Worm (Caenorhabditis elegans) whole organism, L3 larva: ENCODE measurements around the gene ula-1.

Experiments used
- ZK546.5 ChIP-seq: sonication (generic microtip); optimal IDR thresholded peaks from 2 replicates; lab custom pipeline; 2017; ENCODE audit warnings: missing biosample characterization, missing genetic modification characterization
- aly-2 ChIP-seq: fragments of 150-350 bp; optimal IDR thresholded peaks from 2 replicates; lab custom pipeline; 2014; ENCODE audit warnings: missing biosample characterization, missing genetic modification characterization
- ama-1 ChIP-seq: fragments of 150-350 bp; optimal IDR thresholded peaks from 2 replicates; lab custom pipeline; 2018
- ceh-16 ChIP-seq: sonication (generic microtip); optimal IDR thresholded peaks from 2 replicates; lab custom pipeline; 2017; ENCODE audit warnings: missing biosample characterization, missing genetic modification characterization
- ceh-28 ChIP-seq: fragments of 150-350 bp; optimal IDR thresholded peaks from 2 replicates; lab custom pipeline; 2014; ENCODE audit warnings: missing biosample characterization, missing genetic modification reagents, missing genetic modification characterization
- egl-27 ChIP-seq: sonication (generic microtip); optimal IDR thresholded peaks from 4 replicates; lab custom pipeline; 2017; ENCODE audit warnings: missing biosample characterization, missing genetic modification reagents, missing genetic modification characterization
- egl-5 ChIP-seq: fragments of 150-350 bp; optimal IDR thresholded peaks from 2 replicates; lab custom pipeline; 2017; ENCODE audit warnings: missing biosample characterization, missing genetic modification reagents, missing genetic modification characterization, inconsistent platforms
- elt-1 ChIP-seq: fragments of 150-350 bp; optimal IDR thresholded peaks from 2 replicates; lab custom pipeline; 2014; ENCODE audit warnings: missing biosample characterization, missing genetic modification characterization
- elt-2 ChIP-seq: sonication (generic microtip); optimal IDR thresholded peaks from 2 replicates; lab custom pipeline; 2016; ENCODE audit warnings: missing genetic modification reagents, mild to moderate bottlenecking, missing genetic modification characterization, missing compliant biosample characterization
- elt-3 ChIP-seq, 3 experiments: fragments of 150-350 bp in 1 of 3; sonication (generic microtip) in 2 of 3; optimal IDR thresholded peaks; 2 replicates in 2 of 3; 4 replicates in 1 of 3; lab custom pipeline; 2014 to 2017; ENCODE audit warnings: missing biosample characterization in 3 of 3, missing genetic modification characterization in 3 of 3
- eor-1 ChIP-seq, 2 experiments: fragments of 150-350 bp; optimal IDR thresholded peaks; 2 replicates each; lab custom pipeline; 2014 to 2018; ENCODE audit warnings: missing biosample characterization in 2 of 2, missing genetic modification characterization in 2 of 2
- fkh-10 ChIP-seq: sonication (generic microtip); optimal IDR thresholded peaks from 2 replicates; lab custom pipeline; 2017; ENCODE audit warnings: missing biosample characterization, missing genetic modification reagents, missing genetic modification characterization
- fkh-2 ChIP-seq: fragments of 150-350 bp; optimal IDR thresholded peaks from 2 replicates; lab custom pipeline; 2014; ENCODE audit warnings: missing biosample characterization, missing genetic modification reagents, missing genetic modification characterization
- fos-1 ChIP-seq: fragments of 150-350 bp; optimal IDR thresholded peaks from 2 replicates; lab custom pipeline; 2014; ENCODE audit warnings: missing biosample characterization, missing genetic modification characterization
- hmg-11 ChIP-seq: sonication (generic microtip); optimal IDR thresholded peaks from 2 replicates; lab custom pipeline; 2016; ENCODE audit warnings: missing genetic modification characterization, missing compliant biosample characterization
- jun-1 ChIP-seq: fragments of 150-350 bp; optimal IDR thresholded peaks from 2 replicates; lab custom pipeline; 2014; ENCODE audit warnings: missing biosample characterization, missing genetic modification reagents, missing genetic modification characterization
- lin-15B ChIP-seq: fragments of 150-350 bp; optimal IDR thresholded peaks from 2 replicates; lab custom pipeline; 2014; ENCODE audit warnings: missing biosample characterization, missing genetic modification characterization
- lin-39 ChIP-seq: fragments of 150-350 bp; optimal IDR thresholded peaks from 2 replicates; lab custom pipeline; 2018; ENCODE audit warnings: missing biosample characterization, missing genetic modification reagents, missing genetic modification characterization
- lsy-12 ChIP-seq: sonication (generic microtip); optimal IDR thresholded peaks from 2 replicates; lab custom pipeline; 2016; ENCODE audit warnings: mild to moderate bottlenecking, missing genetic modification characterization, missing compliant biosample characterization
- mdl-1 ChIP-seq: fragments of 150-350 bp; optimal IDR thresholded peaks from 2 replicates; lab custom pipeline; 2014; ENCODE audit warnings: missing biosample characterization, missing genetic modification characterization
- nfya-1 ChIP-seq: sonication (generic microtip); optimal IDR thresholded peaks from 2 replicates; lab custom pipeline; 2017; ENCODE audit warnings: missing genetic modification characterization, mild to moderate bottlenecking, missing compliant biosample characterization, antibody characterized with exemption, moderate library complexity; ENCODE audit not compliant: insufficient read depth
- nhr-11 ChIP-seq: fragments of 150-350 bp; optimal IDR thresholded peaks from 2 replicates; lab custom pipeline; 2014; ENCODE audit warnings: missing biosample characterization, missing genetic modification characterization
- nhr-12 ChIP-seq: fragments of 150-350 bp; optimal IDR thresholded peaks from 2 replicates; lab custom pipeline; 2014; ENCODE audit warnings: missing biosample characterization, missing genetic modification characterization
- nhr-23 ChIP-seq: fragments of 150-350 bp; optimal IDR thresholded peaks from 2 replicates; lab custom pipeline; 2014; ENCODE audit warnings: missing biosample characterization, missing genetic modification reagents, missing genetic modification characterization
- nhr-237 ChIP-seq: fragments of 150-350 bp; optimal IDR thresholded peaks from 2 replicates; lab custom pipeline; 2014; ENCODE audit warnings: missing biosample characterization, missing genetic modification characterization
- nhr-25 ChIP-seq: sonication (generic microtip); optimal IDR thresholded peaks from 2 replicates; lab custom pipeline; 2017; ENCODE audit warnings: missing biosample characterization, missing genetic modification characterization
- nhr-28 ChIP-seq: fragments of 150-350 bp; optimal IDR thresholded peaks from 2 replicates; lab custom pipeline; 2014; ENCODE audit warnings: missing biosample characterization, missing genetic modification characterization
- nhr-43 ChIP-seq: sonication (generic microtip); optimal IDR thresholded peaks from 2 replicates; lab custom pipeline; 2016; ENCODE audit warnings: mild to moderate bottlenecking, missing genetic modification characterization, missing compliant biosample characterization; ENCODE audit not compliant: poor library complexity, severe bottlenecking
- nhr-77 ChIP-seq: fragments of 150-350 bp; optimal IDR thresholded peaks from 2 replicates; lab custom pipeline; 2014; ENCODE audit warnings: missing biosample characterization, missing genetic modification characterization
- pha-4 ChIP-seq: fragments of 150-350 bp; optimal IDR thresholded peaks from 2 replicates; lab custom pipeline; 2014; ENCODE audit warnings: missing biosample characterization, missing genetic modification reagents, missing genetic modification characterization
- pqm-1 ChIP-seq: fragments of 150-350 bp; optimal IDR thresholded peaks from 2 replicates; lab custom pipeline; 2017; ENCODE audit warnings: missing biosample characterization, missing genetic modification characterization, inconsistent platforms
- sea-2 ChIP-seq: fragments of 150-350 bp; sonication (generic microtip); optimal IDR thresholded peaks from 4 replicates; lab custom pipeline; 2014; ENCODE audit warnings: missing biosample characterization, missing genetic modification reagents, missing genetic modification characterization
- skn-1 ChIP-seq: fragments of 150-350 bp; optimal IDR thresholded peaks from 2 replicates; lab custom pipeline; 2014; ENCODE audit warnings: missing biosample characterization, missing genetic modification characterization
- snpc-4 ChIP-seq: fragments of 150-350 bp; optimal IDR thresholded peaks from 2 replicates; lab custom pipeline; 2014; ENCODE audit warnings: missing biosample characterization, missing genetic modification characterization
- unc-39 ChIP-seq: sonication (generic microtip); optimal IDR thresholded peaks from 4 replicates; lab custom pipeline; 2017; ENCODE audit warnings: missing biosample characterization, missing genetic modification characterization
- unc-62 ChIP-seq: fragments of 150-350 bp; sonication (generic microtip); optimal IDR thresholded peaks from 4 replicates; lab custom pipeline; 2014; ENCODE audit warnings: missing biosample characterization, missing genetic modification reagents, missing genetic modification characterization
- zag-1 ChIP-seq: fragments of 150-350 bp; optimal IDR thresholded peaks from 2 replicates; lab custom pipeline; 2014; ENCODE audit warnings: missing biosample characterization, missing genetic modification characterization
- ztf-11 ChIP-seq: fragments of 150-350 bp; optimal IDR thresholded peaks from 2 replicates; lab custom pipeline; 2014; ENCODE audit warnings: missing biosample characterization, missing genetic modification characterization
- ztf-4 ChIP-seq: fragments of 150-350 bp; optimal IDR thresholded peaks from 2 replicates; lab custom pipeline; 2014; ENCODE audit warnings: missing biosample characterization, missing genetic modification characterization

ula-1 gene

ce11 chrIII:4899035-4899578, 21.0 kb downstream of the ula-1 start, which contains the start of gene nhl-2:
TSS of gene nhl-2 (minus strand) at chrIII:4899085.
- TF ChIP-seq nhr-28 (no peak), ceh-16 (tag; lab: Kevin White, UChicago) (no peak), ZK546.5 (tag; lab: Kevin White, UChicago) (no peak), fkh-2 (tag; lab: Kevin White, UChicago) (no peak), snpc-4 (tag; lab: Kevin White, UChicago) (no peak), nhr-12 (no peak), elt-2 (tag; lab: Kevin White, UChicago) (no peak), nhr-237 (tag; lab: Kevin White, UChicago) (no peak)

ce11 chrIII:4895313-4895712, 24.8 kb downstream of the ula-1 start:
- TF ChIP-seq skn-1 (tag; lab: Kevin White, UChicago) (no peak), fkh-10 (GFP tag; lab: Kevin White, UChicago) (no peak), elt-2 (tag; lab: Kevin White, UChicago) (no peak), egl-27 (no peak), ceh-28 (no peak), nhr-11 (tag; lab: Kevin White, UChicago) (no peak), fos-1 (no peak), elt-1 (tag; lab: Kevin White, UChicago) (no peak), nhr-28 (no peak), fkh-2 (tag; lab: Kevin White, UChicago) (no peak), lin-39 (tag; lab: Kevin White, UChicago) (no peak), nhr-23 (no peak), elt-3 (tag; optimal IDR thresholded peaks at IDR 0.05; lab: Kevin White, UChicago) (no peak), zag-1 (no peak), unc-62 (GFP tag; lab: Kevin White, UChicago) (no peak), mdl-1 (tag; lab: Kevin White, UChicago) (no peak)

ce11 chrIII:4893540-4893939, 26.6 kb downstream of the ula-1 start, which contains the start of gene F26F4.6:
TSS of gene F26F4.6 (minus strand) at chrIII:4893640.
- TF ChIP-seq fkh-10 (GFP tag; lab: Kevin White, UChicago), result no peak
- TF ChIP-seq hmg-11 (tag; lab: Kevin White, UChicago), result no peak
- no peak for TF ChIP-seq elt-1 (tag; lab: Kevin White, UChicago)
- TF ChIP-seq ceh-28, result no peak
- no peak for TF ChIP-seq egl-5 (tag; lab: Kevin White, UChicago)
- no peak for TF ChIP-seq unc-39 (tag; lab: Kevin White, UChicago)
- TF ChIP-seq nhr-43 (tag; lab: Kevin White, UChicago), result no peak
- no peak for TF ChIP-seq snpc-4 (tag; lab: Kevin White, UChicago)
- no peak for TF ChIP-seq nhr-77 (tag; lab: Kevin White, UChicago)
- TF ChIP-seq ztf-4 (tag; lab: Kevin White, UChicago), result no peak
- no peak for TF ChIP-seq eor-1 (tag; optimal IDR thresholded peaks at IDR 0.05; lab: Kevin White, UChicago)
- TF ChIP-seq fos-1, result no peak
- TF ChIP-seq, all 47 proteins: peak for 0

ce11 chrIII:4890997-4891396, 29.1 kb downstream of the ula-1 start, which contains the start of gene F26F4.5:
TSS of gene F26F4.5 (minus strand) at chrIII:4891252.
- no peak for TF ChIP-seq ceh-28
- peak; percentile 29 for TF ChIP-seq pha-4 (tag; lab: Kevin White, UChicago)

ce11 chrIII:4887291-4887690, 32.8 kb downstream of the ula-1 start, which contains the start of gene clec-6:
TSS of gene clec-6 (minus strand) at chrIII:4887444.
- TF ChIP-seq aly-2 (tag; lab: Kevin White, UChicago) (no peak), elt-2 (tag; lab: Kevin White, UChicago) (peak; percentile 60), pqm-1 (tag; lab: Kevin White, UChicago) (peak; percentile 23), pha-4 (tag; lab: Kevin White, UChicago) (peak; percentile 33)

ce11 chrIII:4883429-4883828, 36.7 kb downstream of the ula-1 start, which contains the start of gene clec-5:
TSS of gene clec-5 (minus strand) at chrIII:4883606.
- TF ChIP-seq pha-4 (tag; lab: Kevin White, UChicago), result peak; percentile 48
- TF ChIP-seq lin-15B (tag; lab: Kevin White, UChicago), result no peak
- no peak for TF ChIP-seq mdl-1 (tag; lab: Kevin White, UChicago)
- no peak for TF ChIP-seq lsy-12 (tag; lab: Kevin White, UChicago)
- TF ChIP-seq elt-2 (tag; lab: Kevin White, UChicago), result peak; percentile 68
- no peak for TF ChIP-seq elt-3 (tag; optimal IDR thresholded peaks at IDR 0.05; lab: Kevin White, UChicago)
- TF ChIP-seq pqm-1 (tag; lab: Kevin White, UChicago), result peak; percentile 54
- no peak for TF ChIP-seq eor-1 (tag; optimal IDR thresholded peaks at IDR 0.05; lab: Kevin White, UChicago)
- TF ChIP-seq ama-1, result no peak
- no peak for TF ChIP-seq unc-39 (tag; lab: Kevin White, UChicago)
- TF ChIP-seq nhr-23, result no peak
- TF ChIP-seq fkh-2 (tag; lab: Kevin White, UChicago), result no peak
- no peak for TF ChIP-seq sea-2 (GFP tag; lab: Kevin White, UChicago)
- TF ChIP-seq fkh-10 (GFP tag; lab: Kevin White, UChicago), result no peak
- TF ChIP-seq fos-1, result no peak
- no peak for TF ChIP-seq ztf-11 (tag; lab: Kevin White, UChicago)
- no peak for TF ChIP-seq ztf-4 (tag; lab: Kevin White, UChicago)
- peak; percentile 17 for TF ChIP-seq jun-1 (tag; lab: Kevin White, UChicago)
- TF ChIP-seq nhr-28, result no peak
- no peak for TF ChIP-seq ceh-16 (tag; lab: Kevin White, UChicago)
- TF ChIP-seq nhr-25, result no peak
- TF ChIP-seq nfya-1 (tag; lab: Kevin White, UChicago), result no peak
- TF ChIP-seq snpc-4 (tag; lab: Kevin White, UChicago), result no peak
- TF ChIP-seq egl-27, result no peak
- TF ChIP-seq skn-1 (tag; lab: Kevin White, UChicago), result no peak
